Worm (Caenorhabditis elegans) whole organism, L2 larva: Measurements from ENCODE around the gene F42A9.17.

Experiments used
- Y55F3AM.14 ChIP-seq: fragments of 200-800 bp; sonication (Bioruptor generic); optimal IDR thresholded peaks from 2 replicates; lab custom pipeline; 2018; ENCODE audit warnings: mild to moderate bottlenecking, missing genetic modification characterization, missing compliant biosample characterization
- ZK546.5 ChIP-seq: sonication (generic microtip); optimal IDR thresholded peaks from 2 replicates; lab custom pipeline; 2017; ENCODE audit warnings: missing biosample characterization, missing genetic modification characterization
- aly-2 ChIP-seq: fragments of 150-350 bp; optimal IDR thresholded peaks from 2 replicates; lab custom pipeline; 2014; ENCODE audit warnings: missing biosample characterization, missing genetic modification characterization
- blmp-1 ChIP-seq: sonication (generic microtip); optimal IDR thresholded peaks from 2 replicates; lab custom pipeline; 2017; ENCODE audit warnings: missing genetic modification characterization, mild to moderate bottlenecking, missing compliant biosample characterization, antibody characterized with exemption, moderate library complexity; ENCODE audit not compliant: insufficient read depth
- ceh-16 ChIP-seq: fragments of 150-350 bp; optimal IDR thresholded peaks from 2 replicates; lab custom pipeline; 2014; ENCODE audit warnings: missing biosample characterization, missing genetic modification characterization
- ceh-82 ChIP-seq: fragments of 150-350 bp; optimal IDR thresholded peaks from 2 replicates; lab custom pipeline; 2014; ENCODE audit warnings: missing biosample characterization, missing genetic modification characterization
- crh-2 ChIP-seq: sonication (generic microtip); optimal IDR thresholded peaks from 2 replicates; lab custom pipeline; 2017; ENCODE audit warnings: missing biosample characterization, missing genetic modification characterization
- fos-1 ChIP-seq: fragments of 150-350 bp; optimal IDR thresholded peaks from 2 replicates; lab custom pipeline; 2014; ENCODE audit warnings: missing biosample characterization, missing genetic modification characterization
- gmeb-1 ChIP-seq: fragments of 150-350 bp; optimal IDR thresholded peaks from 2 replicates; lab custom pipeline; 2014; ENCODE audit warnings: missing biosample characterization, missing genetic modification characterization
- lin-13 ChIP-seq: fragments of 150-350 bp; optimal IDR thresholded peaks from 2 replicates; lab custom pipeline; 2014; ENCODE audit warnings: missing biosample characterization, missing genetic modification reagents, missing genetic modification characterization
- mab-5 ChIP-seq: fragments of 150-350 bp; optimal IDR thresholded peaks from 2 replicates; lab custom pipeline; 2014; ENCODE audit warnings: missing biosample characterization, missing genetic modification characterization
- mbf-1 ChIP-seq: sonication (generic microtip); optimal IDR thresholded peaks from 2 replicates; lab custom pipeline; 2017; ENCODE audit warnings: missing biosample characterization, missing genetic modification characterization
- mdl-1 ChIP-seq, 2 experiments: fragments of 150-350 bp in 1 of 2; sonication (generic microtip) in 1 of 2; optimal IDR thresholded peaks; 2 replicates each; lab custom pipeline; 2017; ENCODE audit warnings: missing biosample characterization in 2 of 2, missing genetic modification characterization in 2 of 2
- nhr-129 ChIP-seq: fragments of 150-350 bp; optimal IDR thresholded peaks from 2 replicates; lab custom pipeline; 2014; ENCODE audit warnings: missing biosample characterization, missing genetic modification characterization
- nhr-237 ChIP-seq: fragments of 150-350 bp; optimal IDR thresholded peaks from 2 replicates; lab custom pipeline; 2014; ENCODE audit warnings: missing biosample characterization, missing genetic modification characterization
- nhr-77 ChIP-seq: fragments of 150-350 bp; optimal IDR thresholded peaks from 2 replicates; lab custom pipeline; 2014; ENCODE audit warnings: missing biosample characterization, missing genetic modification characterization
- sma-9 ChIP-seq, 2 experiments: fragments of 150-350 bp in 1 of 2; sonication (generic microtip) in 1 of 2; optimal IDR thresholded peaks; 2 replicates each; lab custom pipeline; 2014 to 2016; ENCODE audit warnings: missing genetic modification characterization in 2 of 2, mild to moderate bottlenecking in 1 of 2, missing biosample characterization in 1 of 2, missing compliant biosample characterization in 1 of 2, missing genetic modification reagents in 1 of 2, moderate library complexity in 1 of 2
- snpc-4 ChIP-seq: fragments of 150-350 bp; optimal IDR thresholded peaks from 2 replicates; lab custom pipeline; 2014; ENCODE audit warnings: missing biosample characterization, missing genetic modification characterization
- unc-39 ChIP-seq: fragments of 150-350 bp; optimal IDR thresholded peaks from 2 replicates; lab custom pipeline; 2014; ENCODE audit warnings: missing biosample characterization, missing genetic modification characterization
- ztf-1 ChIP-seq: fragments of 200-800 bp; sonication (Bioruptor generic); conservative IDR thresholded peaks from 2 replicates; pipeline ENCODE4 v1.3.6; 2022; ENCODE audit warnings: missing genetic modification characterization, missing compliant biosample characterization

The F42A9.17 gene

DNA sequence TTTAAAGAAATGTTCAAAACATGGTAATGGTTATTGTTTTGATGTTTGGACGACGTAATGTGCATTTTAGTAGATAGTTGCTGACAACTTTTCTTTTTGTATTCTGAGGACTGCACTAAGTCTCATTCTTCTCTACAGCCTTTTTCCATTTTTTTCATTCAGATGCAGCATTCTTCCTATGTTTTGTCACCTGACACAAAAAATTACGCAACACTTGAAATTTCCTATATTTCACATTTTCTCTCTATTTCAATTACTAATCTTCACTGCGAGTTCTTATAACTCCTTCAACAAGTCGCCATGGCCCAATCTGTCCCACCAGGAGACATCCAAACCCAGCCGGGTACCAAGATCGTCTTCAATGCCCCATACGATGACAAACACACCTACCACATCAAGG, 40.6 kb downstream of the F42A9.17 start, which contains the start of gene Y59H11AM.1:
Y59H11AM.1 (plus strand) TSS at position 301 of the 400 bp plus-strand sequence.
- TF ChIP-seq sma-9 (GFP tag; optimal IDR thresholded peaks at IDR 0.05; lab: Kevin White, UChicago) (no peak), sma-9 (tag; optimal IDR thresholded peaks at IDR 0.05; lab: Kevin White, UChicago) (no peak), mbf-1 (tag; lab: Kevin White, UChicago) (no peak), ZK546.5 (tag; lab: Kevin White, UChicago) (no peak), blmp-1 (tag; lab: Kevin White, UChicago) (no peak), crh-2 (no peak), ztf-1 (GFP tag; lab: Robert Waterston, UW) (no peak), mab-5 (tag; lab: Kevin White, UChicago) (no peak), ceh-16 (tag; lab: Kevin White, UChicago) (no peak), gmeb-1 (tag; lab: Kevin White, UChicago) (no peak), lin-13 (no peak), snpc-4 (no peak), nhr-77 (tag; lab: Kevin White, UChicago) (no peak), ceh-82 (tag; lab: Kevin White, UChicago) (no peak), Y55F3AM.14 (GFP tag; lab: Kevin White, UChicago) (no peak), nhr-129 (tag; lab: Kevin White, UChicago) (no peak), mdl-1 (tag; optimal IDR thresholded peaks at IDR 0.05; lab: Kevin White, UChicago) (no peak), aly-2 (tag; lab: Kevin White, UChicago) (no peak)
- TF ChIP-seq, all 48 proteins: peak for 0

DNA sequence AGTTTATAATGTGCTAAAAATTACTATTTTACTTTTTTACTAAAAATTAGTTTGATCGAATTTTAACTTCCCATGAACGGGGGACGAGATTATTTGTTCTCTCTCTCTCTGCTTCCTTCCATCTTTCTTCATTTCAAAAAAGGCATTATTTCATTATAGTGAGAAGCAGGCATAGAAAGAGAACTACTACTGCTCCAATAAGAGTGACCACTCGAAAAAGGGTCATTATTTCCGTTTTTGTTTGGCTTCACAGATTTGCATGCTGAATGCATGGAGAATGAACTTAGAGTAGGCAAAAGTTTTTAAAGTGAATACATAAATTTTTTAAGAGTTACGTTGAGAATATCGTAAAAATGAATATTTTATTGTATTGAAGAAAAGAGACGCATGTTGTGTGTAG, 41.0 kb downstream of the F42A9.17 start:
- TF ChIP-seq unc-39 (tag; lab: Kevin White, UChicago) (no peak), nhr-237 (tag; lab: Kevin White, UChicago) (no peak), fos-1 (tag; lab: Kevin White, UChicago) (no peak)

DNA sequence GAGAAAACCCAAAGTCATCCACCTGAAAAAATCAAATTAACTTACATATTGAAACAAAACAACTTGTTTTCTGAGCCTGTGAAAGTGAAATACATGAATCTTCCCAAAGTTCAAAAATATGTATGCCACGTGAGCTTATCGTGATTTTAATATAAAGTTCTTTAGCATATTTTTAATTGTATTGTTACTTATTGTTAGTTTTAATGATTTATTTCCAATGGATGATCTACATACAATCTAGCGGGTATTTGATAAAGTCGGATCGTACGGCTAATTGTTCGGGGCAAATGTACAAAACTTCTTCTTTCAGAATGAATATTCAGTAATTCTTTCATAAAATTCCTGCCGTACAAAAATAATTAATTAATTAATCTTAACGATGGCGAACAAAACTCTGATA, 41.5 kb downstream of the F42A9.17 start, which contains the start of gene Y59H11AM.4:
Y59H11AM.4 (minus strand) TSS at position 101 of the 400 bp plus-strand sequence.
- no peak for TF ChIP-seq nhr-129 (tag; lab: Kevin White, UChicago)
